Fruit fly (Drosophila melanogaster): ENCODE data around the gene shps.

shps gene

DNA sequence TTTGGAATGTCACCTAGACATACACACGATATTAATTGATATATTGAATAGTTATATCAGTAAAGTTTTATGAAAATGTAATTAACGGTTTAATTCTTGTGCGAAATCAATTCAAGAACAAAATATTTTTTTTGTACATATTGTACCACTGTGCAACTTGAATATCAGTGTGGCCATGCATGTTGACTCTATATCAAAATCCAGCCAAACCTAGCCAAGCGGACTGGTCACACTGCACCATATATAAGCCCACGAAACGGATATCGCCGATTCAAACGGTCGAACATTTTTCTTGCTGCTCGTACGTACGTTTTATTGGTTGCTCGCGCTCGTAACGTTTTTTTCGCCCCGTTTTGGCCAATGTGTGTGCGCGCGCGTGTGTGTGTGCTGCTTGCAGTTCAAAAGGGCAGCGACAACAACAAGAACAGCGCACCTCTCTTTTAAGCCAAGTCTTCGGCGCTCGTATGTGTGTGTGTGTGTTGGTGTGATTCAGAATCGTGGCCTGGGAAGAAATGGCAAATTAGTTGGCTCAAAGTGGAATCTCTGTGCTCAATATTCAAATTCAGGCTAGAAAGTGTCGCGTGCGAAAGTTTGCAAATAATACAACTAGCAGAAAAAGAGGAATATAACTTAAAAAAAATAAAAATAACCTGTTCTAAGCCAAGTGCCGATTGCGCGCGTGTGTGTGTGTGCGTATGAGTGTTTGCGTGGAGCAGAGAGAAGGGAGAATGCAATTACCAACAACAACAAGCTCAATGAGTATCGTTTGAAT is 15.6 kb downstream of the shps start, which contains the start of gene crb (continued):
- TF ChIP-seq ss (GFP tag; optimal IDR thresholded peaks at IDR 0.05) (peak; percentile 21 to 43), salr (GFP tag; optimal IDR thresholded peaks at IDR 0.05) (no peak), Hr39 (GFP tag; optimal IDR thresholded peaks at IDR 0.05) (peak; percentile 35), Blimp-1 (GFP tag; optimal IDR thresholded peaks at IDR 0.05) (no peak), CG11902 (GFP tag; optimal IDR thresholded peaks at IDR 0.05) (no peak), Smox (GFP tag; optimal IDR thresholded peaks at IDR 0.05) (no peak), Lpt (GFP tag; optimal IDR thresholded peaks at IDR 0.05) (no peak), CG16779 (tag; optimal IDR thresholded peaks at IDR 0.05) (peak; percentile 61), svp (GFP tag) (peak; percentile 93), CG7368 (GFP tag; optimal IDR thresholded peaks at IDR 0.05) (no peak), achi (GFP tag; optimal IDR thresholded peaks at IDR 0.05) (peak; percentile 27), CG8319 (GFP tag; optimal IDR thresholded peaks at IDR 0.05) (no peak), CG6163 (GFP tag; IDR thresholded peaks at IDR 0.05) (peak; percentile 37; the same call in 1 of the 3 replicates), CG10669 (GFP tag; optimal IDR thresholded peaks at IDR 0.05) (no peak), Eip93F (GFP tag; optimal IDR thresholded peaks at IDR 0.05) (no peak), CG11762 (GFP tag; optimal IDR thresholded peaks at IDR 0.05; ENCODE audit: insufficient read depth) (peak; percentile 7), Sox14 (GFP tag; optimal IDR thresholded peaks at IDR 0.05) (peak; percentile 67), dac (GFP tag; optimal IDR thresholded peaks at IDR 0.05) (no peak), fkh (GFP tag; optimal IDR thresholded peaks at IDR 0.05) (peak; percentile 45), CG32006 (GFP tag; optimal IDR thresholded peaks at IDR 0.05) (peak; percentile 27), Sox102F (GFP tag; optimal IDR thresholded peaks at IDR 0.05) (peak; percentile 71), fd85E (GFP tag; optimal IDR thresholded peaks at IDR 0.05) (no peak), CG9139 (GFP tag; optimal IDR thresholded peaks at IDR 0.05) (peak; percentile 38), CG8119 (GFP tag; IDR thresholded peaks at IDR 0.05) (no peak), Gug (GFP tag; IDR thresholded peaks at IDR 0.05) (no peak), Hr38 (GFP tag; optimal IDR thresholded peaks at IDR 0.05) (no peak), vri (GFP tag; optimal IDR thresholded peaks at IDR 0.05) (peak; percentile 69), topi (GFP tag; optimal IDR thresholded peaks at IDR 0.05) (peak; percentile 35), spab (GFP tag; optimal IDR thresholded peaks at IDR 0.05) (no peak), CG11294 (GFP tag; IDR thresholded peaks at IDR 0.05) (no peak), CG6792 (GFP tag; optimal IDR thresholded peaks at IDR 0.05) (peak; percentile 25), Ets96B (tag; optimal IDR thresholded peaks at IDR 0.05) (peak; percentile 16), Eip75B (GFP tag; optimal IDR thresholded peaks at IDR 0.05) (peak; percentile 56), pdm3 (GFP tag; optimal IDR thresholded peaks at IDR 0.05) (peak; percentile 42), CG10631 (GFP tag; optimal IDR thresholded peaks at IDR 0.05) (peak; percentile 29)

DNA sequence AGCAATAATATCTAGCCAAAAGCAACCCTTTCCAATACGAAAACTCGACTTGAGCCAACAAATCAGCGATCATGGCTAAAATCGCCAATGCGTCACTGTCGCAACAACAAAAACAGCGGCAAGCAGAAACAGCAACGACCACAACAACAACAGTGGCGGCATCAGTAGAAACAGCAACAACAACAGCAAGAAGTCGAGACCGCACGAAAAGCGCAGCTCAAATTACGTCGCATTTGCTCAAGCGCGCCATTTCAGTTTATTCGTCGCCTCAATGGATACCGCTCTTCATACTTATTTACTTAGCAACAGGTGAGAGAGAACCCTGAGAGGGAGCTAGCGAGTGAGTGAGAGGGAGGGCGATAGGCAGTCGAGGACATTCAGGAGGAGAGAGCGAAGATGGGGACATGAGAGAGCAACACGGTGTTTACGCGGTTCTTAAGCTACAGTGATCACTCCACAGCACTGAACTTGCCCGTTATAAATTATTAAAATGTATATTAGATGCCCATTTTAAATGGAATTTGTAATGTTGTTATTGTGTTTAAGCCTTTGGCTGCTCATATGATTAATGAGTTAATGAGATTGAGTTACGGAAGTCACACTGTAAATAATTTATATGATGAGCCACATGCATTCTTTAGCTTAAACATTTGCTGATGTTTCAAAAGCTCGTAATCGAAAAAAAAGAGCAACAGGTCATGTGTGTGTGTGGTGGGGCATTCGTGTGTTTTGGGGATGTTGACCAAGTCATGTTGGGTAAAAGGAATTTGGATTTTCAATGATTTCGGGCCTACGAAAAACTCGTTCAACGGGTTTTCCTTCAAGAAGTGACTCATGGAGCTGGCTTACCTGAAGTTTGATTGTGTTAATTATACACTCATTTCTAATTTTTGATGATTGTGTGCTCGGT is 16.4 kb downstream of the shps start:
- peak; percentile 97 for TF ChIP-seq CG8632 (GFP tag; optimal IDR thresholded peaks at IDR 0.05)
- peak; percentile 91 for TF ChIP-seq Gug (GFP tag; IDR thresholded peaks at IDR 0.05)
- peak; percentile 94 for TF ChIP-seq CG6808 (GFP tag; optimal IDR thresholded peaks at IDR 0.05)
- peak; percentile 99 for TF ChIP-seq topi (GFP tag; optimal IDR thresholded peaks at IDR 0.05)
- peak; percentile 89 for TF ChIP-seq CG8119 (GFP tag; IDR thresholded peaks at IDR 0.05)
- TF ChIP-seq cyc (GFP tag; optimal IDR thresholded peaks at IDR 0.05), result peak; percentile 99
- TF ChIP-seq CG10631 (GFP tag; optimal IDR thresholded peaks at IDR 0.05), result peak; percentile 98
- peak; percentile 99 for TF ChIP-seq esn (GFP tag; optimal IDR thresholded peaks at IDR 0.05)
- peak; percentile 88 for TF ChIP-seq CG16779 (tag; optimal IDR thresholded peaks at IDR 0.05)
- peak; percentile 89 for TF ChIP-seq CG11294 (GFP tag; IDR thresholded peaks at IDR 0.05)
- TF ChIP-seq OdsH (GFP tag; optimal IDR thresholded peaks at IDR 0.05), result peak; percentile 98
- TF ChIP-seq CG6792 (GFP tag; optimal IDR thresholded peaks at IDR 0.05), result peak; percentile 99
- TF ChIP-seq Ets96B (tag; optimal IDR thresholded peaks at IDR 0.05), result peak; percentile 97
- peak; percentile 96 for TF ChIP-seq CG11902 (GFP tag; optimal IDR thresholded peaks at IDR 0.05)
- TF ChIP-seq vri (GFP tag; optimal IDR thresholded peaks at IDR 0.05), result peak; percentile 99
- peak; percentile 99 for TF ChIP-seq Sox14 (GFP tag; optimal IDR thresholded peaks at IDR 0.05)
- peak; percentile 78 for TF ChIP-seq CG4318 (GFP tag; optimal IDR thresholded peaks at IDR 0.05)
- TF ChIP-seq fkh (GFP tag; optimal IDR thresholded peaks at IDR 0.05), result peak; percentile 69
- TF ChIP-seq Lpt (GFP tag; optimal IDR thresholded peaks at IDR 0.05), result peak; percentile 89
- peak; percentile 98 for TF ChIP-seq CG34406 (GFP tag; optimal IDR thresholded peaks at IDR 0.05)
- peak; percentile 96 for TF ChIP-seq achi (GFP tag; optimal IDR thresholded peaks at IDR 0.05)
- TF ChIP-seq Eip75B (GFP tag; optimal IDR thresholded peaks at IDR 0.05), result peak; percentile 99
- peak; percentile 94 for TF ChIP-seq CG7368 (GFP tag; optimal IDR thresholded peaks at IDR 0.05)
- TF ChIP-seq salr (GFP tag; optimal IDR thresholded peaks at IDR 0.05), result peak; percentile 91 to 97
- peak; percentile 98 for TF ChIP-seq pdm3 (GFP tag; optimal IDR thresholded peaks at IDR 0.05)
- TF ChIP-seq CG32006 (GFP tag; optimal IDR thresholded peaks at IDR 0.05), result peak; percentile 92
- TF ChIP-seq dac (GFP tag; optimal IDR thresholded peaks at IDR 0.05), result peak; percentile 72
- peak; percentile 96 for TF ChIP-seq spab (GFP tag; optimal IDR thresholded peaks at IDR 0.05)
- peak; percentile 99 for TF ChIP-seq lz (GFP tag; optimal IDR thresholded peaks at IDR 0.05)

Measured in whole organism, prepupa.